Worm (Caenorhabditis elegans) whole organism, L2 larva: Measurements from ENCODE around the gene smf-1.

Experiments
- C34F6.9 ChIP-seq: fragments of 150-350 bp; optimal IDR thresholded peaks from 2 replicates; lab custom pipeline; 2014; ENCODE audit warnings: missing biosample characterization, missing genetic modification characterization
- F13H6.1 ChIP-seq: sonication (generic microtip); optimal IDR thresholded peaks from 2 replicates; lab custom pipeline; 2016; ENCODE audit warnings: missing genetic modification characterization, missing compliant biosample characterization
- R02D3.7 ChIP-seq: fragments of 150-350 bp; optimal IDR thresholded peaks from 2 replicates; lab custom pipeline; 2014; ENCODE audit warnings: missing biosample characterization, missing genetic modification characterization
- Y55F3AM.14 ChIP-seq: fragments of 200-800 bp; sonication (Bioruptor generic); optimal IDR thresholded peaks from 2 replicates; lab custom pipeline; 2018; ENCODE audit warnings: mild to moderate bottlenecking, missing genetic modification characterization, missing compliant biosample characterization
- alr-1 ChIP-seq: fragments of 150-350 bp; optimal IDR thresholded peaks from 2 replicates; lab custom pipeline; 2014; ENCODE audit warnings: missing biosample characterization, missing genetic modification characterization
- aly-2 ChIP-seq: fragments of 150-350 bp; optimal IDR thresholded peaks from 2 replicates; lab custom pipeline; 2014; ENCODE audit warnings: missing biosample characterization, missing genetic modification characterization
- blmp-1 ChIP-seq: sonication (generic microtip); optimal IDR thresholded peaks from 2 replicates; lab custom pipeline; 2017; ENCODE audit warnings: missing genetic modification characterization, mild to moderate bottlenecking, missing compliant biosample characterization, antibody characterized with exemption, moderate library complexity; ENCODE audit not compliant: insufficient read depth
- ceh-16 ChIP-seq: fragments of 150-350 bp; optimal IDR thresholded peaks from 2 replicates; lab custom pipeline; 2014; ENCODE audit warnings: missing biosample characterization, missing genetic modification characterization
- ceh-82 ChIP-seq: fragments of 150-350 bp; optimal IDR thresholded peaks from 2 replicates; lab custom pipeline; 2014; ENCODE audit warnings: missing biosample characterization, missing genetic modification characterization
- crh-2 ChIP-seq: sonication (generic microtip); optimal IDR thresholded peaks from 2 replicates; lab custom pipeline; 2017; ENCODE audit warnings: missing biosample characterization, missing genetic modification characterization
- dmd-4 ChIP-seq: sonication (generic microtip); optimal IDR thresholded peaks from 2 replicates; lab custom pipeline; 2017; ENCODE audit warnings: missing biosample characterization, missing genetic modification characterization
- egl-27 ChIP-seq: sonication (generic microtip); optimal IDR thresholded peaks from 3 replicates; lab custom pipeline; 2017; ENCODE audit warnings: missing biosample characterization, missing genetic modification reagents, missing genetic modification characterization
- elt-3 ChIP-seq: sonication (generic microtip); optimal IDR thresholded peaks from 2 replicates; lab custom pipeline; 2017; ENCODE audit warnings: missing biosample characterization, missing genetic modification characterization
- fos-1 ChIP-seq: fragments of 150-350 bp; optimal IDR thresholded peaks from 2 replicates; lab custom pipeline; 2014; ENCODE audit warnings: missing biosample characterization, missing genetic modification characterization
- gmeb-1 ChIP-seq: fragments of 150-350 bp; optimal IDR thresholded peaks from 2 replicates; lab custom pipeline; 2014; ENCODE audit warnings: missing biosample characterization, missing genetic modification characterization
- lin-11 ChIP-seq: fragments of 150-350 bp; sonication (generic microtip); optimal IDR thresholded peaks from 2 replicates; lab custom pipeline; 2014; ENCODE audit warnings: missing biosample characterization, missing genetic modification characterization, inconsistent platforms, mixed read lengths
- lin-13 ChIP-seq: fragments of 150-350 bp; optimal IDR thresholded peaks from 2 replicates; lab custom pipeline; 2014; ENCODE audit warnings: missing biosample characterization, missing genetic modification reagents, missing genetic modification characterization
- lin-39 ChIP-seq: fragments of 150-350 bp; optimal IDR thresholded peaks from 2 replicates; lab custom pipeline; 2014; ENCODE audit warnings: missing biosample characterization, missing genetic modification reagents, missing genetic modification characterization
- lsy-2 ChIP-seq, 2 experiments: fragments of 150-350 bp in 1 of 2; sonication (generic microtip) in 1 of 2; optimal IDR thresholded peaks; 2 replicates each; lab custom pipeline; 2014 to 2017; ENCODE audit warnings: missing biosample characterization in 2 of 2, missing genetic modification characterization in 2 of 2
- mab-5 ChIP-seq: fragments of 150-350 bp; optimal IDR thresholded peaks from 2 replicates; lab custom pipeline; 2014; ENCODE audit warnings: missing biosample characterization, missing genetic modification characterization
- mdl-1 ChIP-seq, 2 experiments: fragments of 150-350 bp in 1 of 2; sonication (generic microtip) in 1 of 2; optimal IDR thresholded peaks; 2 replicates each; lab custom pipeline; 2017; ENCODE audit warnings: missing biosample characterization in 2 of 2, missing genetic modification characterization in 2 of 2
- nhr-10 ChIP-seq: sonication (generic microtip); optimal IDR thresholded peaks from 2 replicates; lab custom pipeline; 2017; ENCODE audit warnings: missing biosample characterization, missing genetic modification characterization
- nhr-11 ChIP-seq: fragments of 150-350 bp; optimal IDR thresholded peaks from 2 replicates; lab custom pipeline; 2014; ENCODE audit warnings: missing biosample characterization, missing genetic modification characterization
- nhr-12 ChIP-seq: fragments of 150-350 bp; optimal IDR thresholded peaks from 2 replicates; lab custom pipeline; 2014; ENCODE audit warnings: missing biosample characterization, missing genetic modification characterization
- nhr-129 ChIP-seq: fragments of 150-350 bp; optimal IDR thresholded peaks from 2 replicates; lab custom pipeline; 2014; ENCODE audit warnings: missing biosample characterization, missing genetic modification characterization
- nhr-21 ChIP-seq: fragments of 150-350 bp; optimal IDR thresholded peaks from 2 replicates; lab custom pipeline; 2014; ENCODE audit warnings: missing biosample characterization, missing genetic modification characterization
- nhr-237 ChIP-seq: fragments of 150-350 bp; optimal IDR thresholded peaks from 2 replicates; lab custom pipeline; 2014; ENCODE audit warnings: missing biosample characterization, missing genetic modification characterization
- nhr-25 ChIP-seq: fragments of 150-350 bp; sonication (generic microtip); optimal IDR thresholded peaks from 3 replicates; lab custom pipeline; 2014; ENCODE audit warnings: missing biosample characterization, missing genetic modification characterization
- nhr-6 ChIP-seq: fragments of 150-350 bp; optimal IDR thresholded peaks from 2 replicates; lab custom pipeline; 2014; ENCODE audit warnings: missing biosample characterization, missing genetic modification characterization
- peb-1 ChIP-seq: fragments of 150-350 bp; optimal IDR thresholded peaks from 2 replicates; lab custom pipeline; 2014; ENCODE audit warnings: missing biosample characterization, missing genetic modification characterization
- sem-4 ChIP-seq: fragments of 150-350 bp; optimal IDR thresholded peaks from 2 replicates; lab custom pipeline; 2014; ENCODE audit warnings: missing biosample characterization, missing genetic modification reagents, missing genetic modification characterization
- skn-1 ChIP-seq: sonication (generic microtip); optimal IDR thresholded peaks from 2 replicates; lab custom pipeline; 2017; ENCODE audit warnings: missing biosample characterization, missing genetic modification characterization
- sma-3 ChIP-seq: sonication (generic microtip); optimal IDR thresholded peaks from 2 replicates; lab custom pipeline; 2016; ENCODE audit warnings: missing genetic modification reagents, missing genetic modification characterization, missing compliant biosample characterization
- sma-9 ChIP-seq, 2 experiments: fragments of 150-350 bp in 1 of 2; sonication (generic microtip) in 1 of 2; optimal IDR thresholded peaks; 2 replicates each; lab custom pipeline; 2014 to 2016; ENCODE audit warnings: missing genetic modification characterization in 2 of 2, mild to moderate bottlenecking in 1 of 2, missing biosample characterization in 1 of 2, missing compliant biosample characterization in 1 of 2, missing genetic modification reagents in 1 of 2, moderate library complexity in 1 of 2
- snpc-4 ChIP-seq: fragments of 150-350 bp; optimal IDR thresholded peaks from 2 replicates; lab custom pipeline; 2014; ENCODE audit warnings: missing biosample characterization, missing genetic modification characterization
- unc-39 ChIP-seq: fragments of 150-350 bp; optimal IDR thresholded peaks from 2 replicates; lab custom pipeline; 2014; ENCODE audit warnings: missing biosample characterization, missing genetic modification characterization
- unc-55 ChIP-seq: fragments of 150-350 bp; sonication (generic microtip); optimal IDR thresholded peaks from 3 replicates; lab custom pipeline; 2014; ENCODE audit warnings: missing biosample characterization, missing genetic modification reagents, missing genetic modification characterization
- unc-62 ChIP-seq: fragments of 150-350 bp; optimal IDR thresholded peaks from 2 replicates; lab custom pipeline; 2014; ENCODE audit warnings: missing biosample characterization, missing genetic modification reagents, missing genetic modification characterization
- zag-1 ChIP-seq: fragments of 150-350 bp; optimal IDR thresholded peaks from 2 replicates; lab custom pipeline; 2014; ENCODE audit warnings: missing biosample characterization, missing genetic modification characterization
- ztf-1 ChIP-seq: fragments of 200-800 bp; sonication (Bioruptor generic); conservative IDR thresholded peaks from 2 replicates; pipeline ENCODE4 v1.3.6; 2022; ENCODE audit warnings: missing genetic modification characterization, missing compliant biosample characterization
- ztf-11 ChIP-seq: sonication (generic microtip); optimal IDR thresholded peaks from 2 replicates; lab custom pipeline; 2017; ENCODE audit warnings: missing biosample characterization, missing genetic modification characterization
- ztf-4 ChIP-seq: fragments of 150-350 bp; optimal IDR thresholded peaks from 2 replicates; lab custom pipeline; 2014; ENCODE audit warnings: missing biosample characterization, missing genetic modification characterization

Gene smf-1

DNA sequence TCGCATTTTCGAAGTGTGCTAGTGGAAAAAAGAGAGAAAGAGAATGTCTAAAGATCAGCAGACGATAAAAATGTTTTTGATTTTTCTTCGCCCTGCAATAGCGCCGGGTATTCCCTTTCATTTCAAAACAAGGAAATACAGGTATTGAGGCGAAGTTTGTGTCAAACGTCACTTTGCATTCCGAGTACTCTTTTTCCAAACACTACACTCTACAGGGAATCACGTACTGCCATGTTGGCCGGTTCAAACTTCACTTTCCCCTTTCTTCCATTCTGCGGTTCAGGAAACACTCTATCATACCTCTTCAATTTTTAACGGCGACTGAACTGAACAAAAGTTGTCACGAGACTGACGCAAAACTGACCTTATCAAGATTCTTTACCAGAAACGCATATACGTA, 15.7 kb upstream of the smf-1 start:
- TF ChIP-seq F13H6.1 (tag; lab: Kevin White, UChicago) (no peak), snpc-4 (no peak), peb-1 (no peak), blmp-1 (peak; percentile 52)

DNA sequence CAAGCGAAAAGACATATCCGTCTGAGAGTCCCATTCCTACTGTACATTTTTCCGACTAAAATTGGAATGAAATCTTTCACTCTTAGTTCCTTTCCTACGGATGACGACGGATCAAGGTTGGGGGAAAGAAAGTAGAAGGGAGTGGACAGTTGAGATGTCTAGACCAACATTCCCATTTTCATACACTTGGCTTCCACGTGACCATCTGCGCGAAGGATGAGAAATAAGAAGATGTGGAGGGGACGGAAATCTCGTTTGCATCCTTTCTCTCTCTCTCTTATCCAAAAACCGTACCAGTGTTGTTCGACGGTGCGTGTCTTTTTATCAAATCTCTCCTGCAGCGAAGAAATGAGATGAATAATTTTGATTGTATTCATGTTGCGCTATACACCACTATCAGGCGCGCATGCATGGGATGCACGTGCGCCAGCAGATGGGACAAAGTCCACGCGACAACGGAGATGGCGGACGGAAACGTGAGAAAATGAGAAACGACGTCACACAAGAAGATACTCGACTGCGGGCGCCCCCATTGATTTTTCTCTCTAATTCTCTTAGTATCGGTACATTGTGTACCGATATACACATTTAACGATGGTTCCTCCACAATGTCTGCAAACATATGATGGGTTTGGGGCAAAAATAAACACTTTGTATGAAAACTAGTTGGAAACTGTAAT, 14.6 kb upstream of the smf-1 start:
- peak; percentile 94 for TF ChIP-seq crh-2 (tag; lab: Kevin White, UChicago)
- TF ChIP-seq ztf-4 (tag; lab: Kevin White, UChicago), result peak; percentile 58
- TF ChIP-seq mab-5, result peak; percentile 30
- no peak for TF ChIP-seq unc-39 (tag; lab: Kevin White, UChicago)
- TF ChIP-seq elt-3 (tag; lab: Kevin White, UChicago), result no peak
- TF ChIP-seq sem-4 (tag; lab: Kevin White, UChicago), result peak; percentile 95
- no peak for TF ChIP-seq ceh-82 (tag; lab: Kevin White, UChicago)
- TF ChIP-seq nhr-129 (tag; lab: Kevin White, UChicago), result peak; percentile 88
- no peak for TF ChIP-seq nhr-10 (tag; lab: Kevin White, UChicago)
- TF ChIP-seq C34F6.9 (tag; lab: Kevin White, UChicago), result peak; percentile 80
- no peak for TF ChIP-seq alr-1
- peak; percentile 38 for TF ChIP-seq unc-55 (GFP tag; lab: Kevin White, UChicago)
- peak; percentile 99 for TF ChIP-seq sma-3
- TF ChIP-seq Y55F3AM.14 (GFP tag; lab: Kevin White, UChicago), result peak; percentile 93
- peak; percentile 99 for TF ChIP-seq nhr-21 (tag; lab: Kevin White, UChicago)
- TF ChIP-seq lsy-2 (tag; optimal IDR thresholded peaks at IDR 0.05; lab: Kevin White, UChicago), result peak; percentile 12 to 73
- peak; percentile 98 for TF ChIP-seq F13H6.1 (tag; lab: Kevin White, UChicago)
- no peak for TF ChIP-seq lin-39 (tag; lab: Kevin White, UChicago)
- peak; percentile 93 for TF ChIP-seq ceh-16 (tag; lab: Kevin White, UChicago)
- peak; percentile 62 for TF ChIP-seq gmeb-1 (tag; lab: Kevin White, UChicago)
- peak; percentile 100 for TF ChIP-seq mdl-1 (tag; optimal IDR thresholded peaks at IDR 0.05; lab: Kevin White, UChicago)
- TF ChIP-seq nhr-6, result peak; percentile 68
- TF ChIP-seq nhr-25 (tag; lab: Kevin White, UChicago), result peak; percentile 96
- peak; percentile 25 for TF ChIP-seq lin-13 (GFP tag; lab: Kevin White, UChicago)
- TF ChIP-seq dmd-4 (tag; lab: Kevin White, UChicago), result no peak
- peak; percentile 79 for TF ChIP-seq fos-1 (tag; lab: Kevin White, UChicago)
- TF ChIP-seq zag-1 (tag; lab: Kevin White, UChicago), result peak; percentile 29
- peak; percentile 100 for TF ChIP-seq sma-9 (GFP tag; optimal IDR thresholded peaks at IDR 0.05; lab: Kevin White, UChicago)
- TF ChIP-seq sma-9 (tag; optimal IDR thresholded peaks at IDR 0.05; lab: Kevin White, UChicago), result peak; percentile 80
- peak; percentile 57 for TF ChIP-seq snpc-4
- TF ChIP-seq blmp-1, result peak; percentile 89
- no peak for TF ChIP-seq skn-1 (tag; lab: Kevin White, UChicago)
- TF ChIP-seq lin-11 (tag; lab: Kevin White, UChicago), result peak; percentile 78
- TF ChIP-seq egl-27 (tag; lab: Kevin White, UChicago), result peak; percentile 96

DNA sequence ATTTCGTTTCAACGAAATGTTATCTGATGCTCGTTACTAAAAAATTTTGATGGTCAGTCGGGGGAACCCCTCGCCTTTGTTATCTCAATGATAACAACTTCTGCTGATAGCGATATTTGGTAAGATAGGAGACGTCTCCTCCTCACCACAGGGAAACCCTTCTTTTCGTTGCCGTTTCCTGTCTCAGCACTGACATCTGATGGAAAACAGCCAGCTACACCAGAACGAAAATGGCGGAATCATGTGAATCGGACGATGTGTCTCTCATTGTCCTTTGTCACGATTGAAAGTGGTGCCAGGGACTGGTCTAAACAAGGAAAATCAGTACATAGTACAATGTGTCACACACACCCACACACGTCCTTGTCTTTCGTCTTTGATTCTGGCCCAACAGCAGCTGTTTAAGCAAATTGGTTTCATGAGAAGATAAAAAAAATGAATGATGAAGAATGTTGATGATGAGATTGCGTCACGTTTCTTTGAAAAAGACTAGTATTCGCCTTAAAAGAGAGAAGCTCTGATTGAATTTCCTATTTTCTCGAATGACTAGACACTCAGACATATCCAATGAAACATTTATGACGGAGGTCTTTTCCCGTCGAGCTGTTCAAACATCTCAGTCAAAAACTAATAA, 13.6 kb upstream of the smf-1 start:
- peak; percentile 66 for TF ChIP-seq gmeb-1 (tag; lab: Kevin White, UChicago)
- peak; percentile 21 for TF ChIP-seq dmd-4 (tag; lab: Kevin White, UChicago)
- TF ChIP-seq nhr-12, result no peak
- TF ChIP-seq zag-1 (tag; lab: Kevin White, UChicago), result no peak
- TF ChIP-seq C34F6.9 (tag; lab: Kevin White, UChicago), result peak; percentile 42
- peak in 1 of 2 experiments; percentile 63 for TF ChIP-seq lsy-2 (tag; optimal IDR thresholded peaks at IDR 0.05; lab: Kevin White, UChicago)
- TF ChIP-seq lin-13 (GFP tag; lab: Kevin White, UChicago), result no peak
- TF ChIP-seq blmp-1, result peak; percentile 84
- TF ChIP-seq crh-2 (tag; lab: Kevin White, UChicago), result peak; percentile 66
- TF ChIP-seq unc-55 (GFP tag; lab: Kevin White, UChicago), result no peak
- TF ChIP-seq sem-4 (tag; lab: Kevin White, UChicago), result peak; percentile 32
- TF ChIP-seq ztf-11, result no peak
- TF ChIP-seq unc-39 (tag; lab: Kevin White, UChicago), result no peak
- TF ChIP-seq skn-1 (tag; lab: Kevin White, UChicago), result no peak
- peak; percentile 96 for TF ChIP-seq nhr-21 (tag; lab: Kevin White, UChicago)
- TF ChIP-seq elt-3 (tag; lab: Kevin White, UChicago), result peak; percentile 14
- peak; percentile 97 for TF ChIP-seq nhr-25 (tag; lab: Kevin White, UChicago)
- no peak for TF ChIP-seq nhr-10 (tag; lab: Kevin White, UChicago)
- no peak for TF ChIP-seq unc-62 (GFP tag; lab: Kevin White, UChicago)
- TF ChIP-seq egl-27 (tag; lab: Kevin White, UChicago), result peak; percentile 84
- no peak for TF ChIP-seq alr-1
- TF ChIP-seq sma-9 (GFP tag; optimal IDR thresholded peaks at IDR 0.05; lab: Kevin White, UChicago), result peak; percentile 93
- no peak for TF ChIP-seq sma-9 (tag; optimal IDR thresholded peaks at IDR 0.05; lab: Kevin White, UChicago)
- no peak for TF ChIP-seq nhr-11 (tag; lab: Kevin White, UChicago)
- no peak for TF ChIP-seq R02D3.7 (tag; lab: Kevin White, UChicago)
- no peak for TF ChIP-seq ztf-1
- no peak for TF ChIP-seq mab-5
- TF ChIP-seq ztf-4 (tag; lab: Kevin White, UChicago), result peak; percentile 19
- TF ChIP-seq lin-11 (tag; lab: Kevin White, UChicago), result no peak
- peak; percentile 68 for TF ChIP-seq F13H6.1 (tag; lab: Kevin White, UChicago)
- no peak for TF ChIP-seq aly-2
- TF ChIP-seq nhr-237, result no peak
- no peak for TF ChIP-seq snpc-4
- peak; percentile 61 for TF ChIP-seq fos-1 (tag; lab: Kevin White, UChicago)
- no peak for TF ChIP-seq ceh-82 (tag; lab: Kevin White, UChicago)
- peak; percentile 66 for TF ChIP-seq Y55F3AM.14 (GFP tag; lab: Kevin White, UChicago)
